Worm (Caenorhabditis elegans): Measurements from ENCODE around the gene str-185.

DNA sequence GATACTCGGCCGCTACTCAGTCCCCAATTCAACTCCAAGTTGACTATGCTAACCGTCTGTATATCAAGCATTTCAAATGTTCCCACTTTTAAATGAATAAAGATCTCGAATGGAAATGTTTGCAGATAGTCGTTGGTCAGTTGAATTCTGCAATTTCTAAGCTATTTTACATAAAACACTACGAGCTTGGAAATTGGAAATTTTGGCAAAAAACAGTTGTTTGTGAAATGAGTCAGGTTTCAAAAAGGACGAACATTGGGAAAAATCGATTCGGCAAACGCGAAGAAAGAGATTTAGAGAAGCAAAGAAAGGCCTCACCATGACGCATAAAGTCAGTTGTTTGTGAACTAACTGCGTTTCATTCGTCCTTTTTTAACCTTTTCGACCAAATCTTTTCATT lies 17.1 kb upstream of the str-185 start:
- no peak for TF ChIP-seq nhr-76 (tag; optimal IDR thresholded peaks at IDR 0.05)
- no peak for TF ChIP-seq ztf-11 (tag; optimal IDR thresholded peaks at IDR 0.05)
- no peak for TF ChIP-seq zag-1 (tag; optimal IDR thresholded peaks at IDR 0.05)
- TF ChIP-seq lin-39 (tag; optimal IDR thresholded peaks at IDR 0.05): no peak
- TF ChIP-seq elt-2 (tag; optimal IDR thresholded peaks at IDR 0.05): no peak
- no peak for TF ChIP-seq jun-1 (tag; optimal IDR thresholded peaks at IDR 0.05)
- peak; percentile 59 for TF ChIP-seq nfya-1 (tag; optimal IDR thresholded peaks at IDR 0.05; ENCODE audit: insufficient read depth)
- no peak for TF ChIP-seq mdl-1 (tag; optimal IDR thresholded peaks at IDR 0.05)
- TF ChIP-seq fkh-10 (GFP tag; optimal IDR thresholded peaks at IDR 0.05): no peak
- peak; percentile 42 for TF ChIP-seq R02D3.7 (tag; optimal IDR thresholded peaks at IDR 0.05)
- TF ChIP-seq ceh-82 (tag; optimal IDR thresholded peaks at IDR 0.05): no peak
- TF ChIP-seq snpc-4 (tag; optimal IDR thresholded peaks at IDR 0.05): no peak
- peak; percentile 1 for TF ChIP-seq ZK546.5 (tag; optimal IDR thresholded peaks at IDR 0.05)

Data from whole organism, L3 larva.